Worm (Caenorhabditis elegans): ENCODE measurements around the gene irld-59.

ce11 chrIV:15302151-15302550 lies 34.7 kb upstream of the irld-59 start, which contains the start of gene best-21:
- TF ChIP-seq lin-13 (GFP tag; optimal IDR thresholded peaks at IDR 0.05) (no peak), mab-9 (GFP tag; IDR thresholded peaks at IDR 0.05) (no peak), mdl-1 (tag; optimal IDR thresholded peaks at IDR 0.05) (no peak), ztf-11 (tag; optimal IDR thresholded peaks at IDR 0.05) (no peak), unc-86 (tag; optimal IDR thresholded peaks at IDR 0.05) (no peak), zip-4 (GFP tag; optimal IDR thresholded peaks at IDR 0.05) (no peak), unc-98 (GFP tag; IDR thresholded peaks at IDR 0.05) (no peak), nhr-76 (tag; optimal IDR thresholded peaks at IDR 0.05) (no peak), nhr-77 (tag; optimal IDR thresholded peaks at IDR 0.05) (no peak), fos-1 (tag; optimal IDR thresholded peaks at IDR 0.05) (no peak), alr-1 (tag; optimal IDR thresholded peaks at IDR 0.05; ENCODE audit: borderline replicate concordance) (no peak), blmp-1 (tag; optimal IDR thresholded peaks at IDR 0.05) (no peak), fkh-8 (tag; optimal IDR thresholded peaks at IDR 0.05) (no peak)

Measured in whole organism, L1 larva.